Worm (Caenorhabditis elegans) whole organism, L1 larva: Measurements from ENCODE around the gene cnc-4.

ENCODE experiments used
- Y116A8C.19 ChIP-seq: sonication (generic microtip); optimal IDR thresholded peaks from 2 replicates; lab custom pipeline; 2016; ENCODE audit warnings: missing compliant biosample characterization, missing genetic modification characterization, borderline replicate concordance
- alr-1 ChIP-seq: fragments of 200-800 bp; sonication (Bioruptor generic); optimal IDR thresholded peaks from 2 replicates; lab custom pipeline; 2018; ENCODE audit warnings: borderline replicate concordance, mild to moderate bottlenecking, missing genetic modification characterization, missing compliant biosample characterization
- blmp-1 ChIP-seq: fragments of 150-350 bp; optimal IDR thresholded peaks from 2 replicates; lab custom pipeline; 2014; ENCODE audit warnings: missing biosample characterization, missing genetic modification characterization
- dpl-1 ChIP-seq, 3 experiments: fragments of 150-350 bp in 2 of 3; sonication (generic microtip) in 1 of 3; optimal IDR thresholded peaks; 2 replicates each; lab custom pipeline; 2014 to 2017; ENCODE audit warnings: missing biosample characterization in 3 of 3, missing genetic modification characterization in 3 of 3, missing genetic modification reagents in 3 of 3
- dsc-1 ChIP-seq: sonication (generic microtip); optimal IDR thresholded peaks from 2 replicates; lab custom pipeline; 2016; ENCODE audit warnings: mild to moderate bottlenecking, missing genetic modification characterization, missing compliant biosample characterization
- efl-1 ChIP-seq, 4 experiments: fragments of 150-350 bp; optimal IDR thresholded peaks in 3 of 4; peaks in 1 of 4; 1 replicate in 1 of 4; 2 replicates in 3 of 4; lab custom pipeline; 2014; ENCODE audit warnings: missing biosample characterization in 2 of 4, missing genetic modification characterization in 2 of 4, missing genetic modification reagents in 2 of 4
- efl-3 ChIP-seq: fragments of 200-800 bp; sonication (Bioruptor generic); optimal IDR thresholded peaks from 2 replicates; lab custom pipeline; 2018; ENCODE audit warnings: mild to moderate bottlenecking, missing genetic modification characterization, missing compliant biosample characterization
- egl-13 ChIP-seq: sonication (generic microtip); optimal IDR thresholded peaks from 2 replicates; lab custom pipeline; 2016; ENCODE audit warnings: missing genotype, missing genetic modification reagents, missing genetic modification characterization, missing compliant biosample characterization
- egl-27 ChIP-seq, 2 experiments: fragments of 150-350 bp in 1 of 2; sonication (generic microtip); optimal IDR thresholded peaks; 3 replicates each; lab custom pipeline; 2017 to 2018; ENCODE audit warnings: missing biosample characterization in 2 of 2, missing genetic modification characterization in 2 of 2, missing genetic modification reagents in 2 of 2
- elt-2 ChIP-seq: sonication (generic microtip); optimal IDR thresholded peaks from 2 replicates; lab custom pipeline; 2016; ENCODE audit warnings: missing genetic modification characterization, mild to moderate bottlenecking, inconsistent platforms, missing compliant biosample characterization, missing genetic modification reagents
- elt-3 ChIP-seq, 6 experiments: fragments of 150-350 bp in 1 of 6; sonication (generic microtip); optimal IDR thresholded peaks; 2 replicates each; lab custom pipeline; 2017 to 2018; ENCODE audit warnings: missing biosample characterization in 6 of 6, missing genetic modification characterization in 6 of 6, inconsistent platforms in 1 of 6
- ets-5 ChIP-seq: fragments of 200-800 bp; sonication (Bioruptor generic); IDR thresholded peaks from 2 replicates; pipeline ENCODE4 v1.3.6; 2022; ENCODE audit warnings: missing genetic modification characterization, missing compliant biosample characterization
- fos-1 ChIP-seq: fragments of 150-350 bp; optimal IDR thresholded peaks from 2 replicates; lab custom pipeline; 2014; ENCODE audit warnings: missing biosample characterization, missing genetic modification characterization
- grh-1 ChIP-seq: fragments of 200-800 bp; sonication (Bioruptor generic); IDR thresholded peaks from 2 replicates; pipeline ENCODE4 v1.3.6; 2022; ENCODE audit warnings: missing genetic modification reagents, missing genetic modification characterization, missing compliant biosample characterization
- hlh-17 ChIP-seq: fragments of 200-800 bp; sonication (Bioruptor generic); optimal IDR thresholded peaks from 2 replicates; lab custom pipeline; 2018; ENCODE audit warnings: missing genetic modification characterization, mild to moderate bottlenecking, missing compliant biosample characterization, moderate library complexity, borderline replicate concordance
- hlh-4 ChIP-seq: sonication (generic microtip); optimal IDR thresholded peaks from 2 replicates; lab custom pipeline; 2016; ENCODE audit warnings: mild to moderate bottlenecking, missing genetic modification characterization, missing compliant biosample characterization
- jun-1 ChIP-seq: fragments of 150-350 bp; optimal IDR thresholded peaks from 2 replicates; lab custom pipeline; 2014; ENCODE audit warnings: missing biosample characterization, missing genetic modification reagents, missing genetic modification characterization
- lin-13 ChIP-seq: fragments of 150-350 bp; optimal IDR thresholded peaks from 2 replicates; lab custom pipeline; 2014; ENCODE audit warnings: missing biosample characterization, missing genetic modification reagents, missing genetic modification characterization
- lin-14 ChIP-seq: fragments of 200-800 bp; sonication (Bioruptor generic); optimal IDR thresholded peaks from 2 replicates; lab custom pipeline; 2018; ENCODE audit warnings: mild to moderate bottlenecking, missing genetic modification characterization, moderate library complexity, missing compliant biosample characterization
- lin-35 ChIP-seq, 2 experiments: fragments of 150-350 bp; optimal IDR thresholded peaks; 2 replicates each; lab custom pipeline; 2014; ENCODE audit warnings: missing biosample characterization in 2 of 2, missing genetic modification characterization in 2 of 2, missing genetic modification reagents in 2 of 2
- lir-3 ChIP-seq: sonication (generic microtip); optimal IDR thresholded peaks from 2 replicates; lab custom pipeline; 2016; ENCODE audit warnings: mild to moderate bottlenecking, missing genetic modification characterization, moderate library complexity, missing compliant biosample characterization; ENCODE audit not compliant: poor library complexity
- lsy-2 ChIP-seq, 2 experiments: fragments of 150-350 bp; optimal IDR thresholded peaks; 2 replicates each; lab custom pipeline; 2014; ENCODE audit warnings: missing biosample characterization in 2 of 2, missing genetic modification characterization in 2 of 2
- nhr-20 ChIP-seq: sonication (generic microtip); optimal IDR thresholded peaks from 2 replicates; lab custom pipeline; 2016; ENCODE audit warnings: mild to moderate bottlenecking, missing genetic modification characterization, missing compliant biosample characterization
- nhr-28 ChIP-seq: fragments of 150-350 bp; optimal IDR thresholded peaks from 2 replicates; lab custom pipeline; 2014; ENCODE audit warnings: missing biosample characterization, missing genetic modification characterization
- nhr-71 ChIP-seq: sonication (generic microtip); optimal IDR thresholded peaks from 2 replicates; lab custom pipeline; 2016; ENCODE audit warnings: mild to moderate bottlenecking, missing genetic modification characterization, moderate library complexity, missing compliant biosample characterization
- nhr-84 ChIP-seq: sonication (generic microtip); optimal IDR thresholded peaks from 2 replicates; lab custom pipeline; 2017; ENCODE audit warnings: missing biosample characterization, missing genetic modification characterization
- nhr-85 ChIP-seq: sonication (generic microtip); peaks from one replicate; lab custom pipeline; 2016; ENCODE audit warnings: missing genetic modification characterization, inconsistent platforms, missing compliant biosample characterization
- pag-3 ChIP-seq: sonication (generic microtip); optimal IDR thresholded peaks from 2 replicates; lab custom pipeline; 2017; ENCODE audit warnings: missing genetic modification characterization, mild to moderate bottlenecking, missing compliant biosample characterization, antibody characterized with exemption, borderline replicate concordance; ENCODE audit not compliant: insufficient read depth
- pax-3 ChIP-seq: fragments of 200-800 bp; sonication (Bioruptor generic); optimal IDR thresholded peaks from 2 replicates; lab custom pipeline; 2018; ENCODE audit warnings: mild to moderate bottlenecking, missing genetic modification characterization, moderate library complexity, missing compliant biosample characterization
- rnt-1 ChIP-seq: sonication (generic microtip); optimal IDR thresholded peaks from 2 replicates; lab custom pipeline; 2016; ENCODE audit warnings: mild to moderate bottlenecking, missing genetic modification characterization, moderate library complexity, missing compliant biosample characterization
- skn-1 ChIP-seq: fragments of 150-350 bp; optimal IDR thresholded peaks from 2 replicates; lab custom pipeline; 2014; ENCODE audit warnings: missing biosample characterization, missing genetic modification characterization
- snpc-4 ChIP-seq: fragments of 150-350 bp; optimal IDR thresholded peaks from 2 replicates; lab custom pipeline; 2014; ENCODE audit warnings: missing biosample characterization, missing genetic modification characterization
- unc-98 ChIP-seq: fragments of 200-800 bp; sonication (Bioruptor generic); IDR thresholded peaks from 2 replicates; pipeline ENCODE4 v1.3.6; 2022; ENCODE audit warnings: missing genetic modification characterization, missing compliant biosample characterization
- zip-4 ChIP-seq: fragments of 200-800 bp; sonication (Bioruptor generic); optimal IDR thresholded peaks from 2 replicates; lab custom pipeline; 2018; ENCODE audit warnings: mild to moderate bottlenecking, missing genetic modification characterization, moderate library complexity, missing compliant biosample characterization

cnc-4 gene

ce11 chrV:1455280-1455679 is 8.3 kb downstream of the cnc-4 start:
- TF ChIP-seq grh-1 (no peak), snpc-4 (peak; percentile 55)

ce11 chrV:1456614-1457013 is 9.6 kb downstream of the cnc-4 start:
- no peak for TF ChIP-seq rnt-1
- peak in 1 of 2 experiments; percentile 16 for TF ChIP-seq lin-35 (GFP tag; optimal IDR thresholded peaks at IDR 0.05; lab: Kevin White, UChicago)
- peak in 1 of 2 experiments; percentile 54 for TF ChIP-seq lsy-2 (tag; optimal IDR thresholded peaks at IDR 0.05; lab: Kevin White, UChicago)
- TF ChIP-seq efl-1 (optimal IDR thresholded peaks at IDR 0.05; lab: Kevin White, UChicago) = no peak
- TF ChIP-seq efl-1 (GFP tag; optimal IDR thresholded peaks at IDR 0.05 in 1 of 2; lab: Kevin White, UChicago) = peak in 1 of 2 experiments; percentile 81

ce11 chrV:1459374-1459926 is 12.5 kb downstream of the cnc-4 start:
- TF ChIP-seq jun-1 (tag; lab: Kevin White, UChicago) (peak; percentile 44), nhr-71 (tag; lab: Kevin White, UChicago) (no peak), pag-3 (no peak), efl-1 (optimal IDR thresholded peaks at IDR 0.05; lab: Kevin White, UChicago) (no peak), efl-1 (GFP tag; optimal IDR thresholded peaks at IDR 0.05 in 1 of 2; lab: Kevin White, UChicago) (peak in 1 of 2 experiments; percentile 91), elt-2 (tag; lab: Kevin White, UChicago) (peak; percentile 79), lin-35 (GFP tag; optimal IDR thresholded peaks at IDR 0.05; lab: Kevin White, UChicago) (peak in 1 of 2 experiments; percentile 12), nhr-20 (tag; lab: Kevin White, UChicago) (peak; percentile 18), fos-1 (tag; lab: Kevin White, UChicago) (no peak)
- TF ChIP-seq, all 84 proteins: peak for 5

- TF ChIP-seq egl-27 (tag; optimal IDR thresholded peaks at IDR 0.05; lab: Kevin White, UChicago) = no peak
- TF ChIP-seq nhr-85 (tag; lab: Kevin White, UChicago) = no peak
- no peak for TF ChIP-seq nhr-20 (tag; lab: Kevin White, UChicago)
- TF ChIP-seq zip-4 = no peak
- TF ChIP-seq Y116A8C.19 (tag; lab: Kevin White, UChicago) = no peak
- TF ChIP-seq nhr-84 = no peak
- TF ChIP-seq skn-1 (tag; lab: Kevin White, UChicago) = no peak
- no peak for TF ChIP-seq blmp-1
- no peak for TF ChIP-seq hlh-17
- no peak for TF ChIP-seq efl-1 (optimal IDR thresholded peaks at IDR 0.05; lab: Kevin White, UChicago)
- TF ChIP-seq efl-1 (GFP tag; optimal IDR thresholded peaks at IDR 0.05 in 1 of 2; lab: Kevin White, UChicago) = no peak
Observed at ce11 chrV:1460069-1460468, 13.1 kb downstream of the cnc-4 start, which contains the start of gene hacd-1. TSS of gene hacd-1 (plus strand) at chrV:1460369.

- TF ChIP-seq pax-3 (tag; lab: Kevin White, UChicago) = no peak
- TF ChIP-seq elt-2 (tag; lab: Kevin White, UChicago) = peak; percentile 10
- no peak for TF ChIP-seq lin-13 (GFP tag; lab: Kevin White, UChicago)
- TF ChIP-seq ets-5 (GFP tag; lab: Robert Waterston, UW) = no peak
- no peak for TF ChIP-seq alr-1 (tag; lab: Kevin White, UChicago)
- TF ChIP-seq lin-35 (GFP tag; optimal IDR thresholded peaks at IDR 0.05; lab: Kevin White, UChicago) = no peak
- TF ChIP-seq egl-27 (tag; optimal IDR thresholded peaks at IDR 0.05; lab: Kevin White, UChicago) = no peak
Observed at ce11 chrV:1464543-1465040, 17.6 kb downstream of the cnc-4 start, which contains the start of the genes fpn-1.2 and pqn-54. TSS of gene fpn-1.2 (minus strand) at chrV:1464699. TSS of gene pqn-54 (plus strand) at chrV:1464990.

ce11 chrV:1465932-1466331 is 18.9 kb downstream of the cnc-4 start:
- TF ChIP-seq pax-3 (tag; lab: Kevin White, UChicago) (no peak), jun-1 (tag; lab: Kevin White, UChicago) (no peak), efl-1 (optimal IDR thresholded peaks at IDR 0.05; lab: Kevin White, UChicago) (no peak), efl-1 (GFP tag; optimal IDR thresholded peaks at IDR 0.05 in 1 of 2; lab: Kevin White, UChicago) (peak in 1 of 2 experiments; percentile 40)

- no peak for TF ChIP-seq dsc-1
- TF ChIP-seq lin-14 = no peak
- TF ChIP-seq efl-3 (GFP tag; lab: Kevin White, UChicago) = no peak
- TF ChIP-seq egl-13 = no peak
- TF ChIP-seq rnt-1 = no peak
- no peak for TF ChIP-seq hlh-4 (tag; lab: Kevin White, UChicago)
- TF ChIP-seq grh-1 = no peak
- TF ChIP-seq nhr-84 = no peak
- TF ChIP-seq zip-4 = no peak
- no peak for TF ChIP-seq unc-98 (GFP tag; lab: Robert Waterston, UW)
- TF ChIP-seq nhr-28 = no peak
- TF ChIP-seq dpl-1 (GFP tag; optimal IDR thresholded peaks at IDR 0.05; lab: Kevin White, UChicago) = peak in 1 of 3 experiments; percentile 30
- TF ChIP-seq pag-3 = no peak
- TF ChIP-seq elt-3 (tag; optimal IDR thresholded peaks at IDR 0.05; lab: Kevin White, UChicago) = no peak
- no peak for TF ChIP-seq alr-1 (tag; lab: Kevin White, UChicago)
- no peak for TF ChIP-seq lir-3 (tag; lab: Kevin White, UChicago)
Observed at ce11 chrV:1466949-1467348, 20.0 kb downstream of the cnc-4 start.
